Fruit fly (Drosophila melanogaster) whole organism, embryonic: Measurements from ENCODE around the gene rno.

ENCODE experiments used
- Asciz ChIP-seq: fragments of 200-800 bp; sonication (Bioruptor generic); optimal IDR thresholded peaks from 2 replicates; lab custom pipeline; 2017; ENCODE audit warnings: missing biosample characterization, mild to moderate bottlenecking, missing genetic modification characterization, missing genetic modification reagents
- Bdp1 ChIP-seq: fragments of 200-800 bp; sonication (Bioruptor generic); optimal IDR thresholded peaks from 3 replicates; lab custom pipeline; 2016; ENCODE audit warnings: missing biosample characterization, missing genetic modification characterization
- CG10431 ChIP-seq: fragments of 200-800 bp; sonication (Bioruptor generic); optimal IDR thresholded peaks from 3 replicates; lab custom pipeline; 2018; ENCODE audit warnings: missing biosample characterization, mild to moderate bottlenecking, missing genetic modification characterization
- CG11398 ChIP-seq: fragments of 200-800 bp; sonication (Bioruptor generic); optimal IDR thresholded peaks from 2 replicates; lab custom pipeline; 2016; ENCODE audit warnings: missing biosample characterization, missing genetic modification characterization
- CG11456 ChIP-seq: fragments of 200-800 bp; sonication (Bioruptor generic); IDR thresholded peaks from 3 replicates; pipeline ENCODE4 v1.3.6; 2022; ENCODE audit warnings: missing biosample characterization, missing genetic modification characterization
- CG11560 ChIP-seq: fragments of 200-800 bp; sonication (Bioruptor generic); IDR thresholded peaks from 3 replicates; pipeline ENCODE4 v1.3.6; 2022; ENCODE audit warnings: missing biosample characterization, missing genetic modification characterization
- CG12942 ChIP-seq: fragments of 200-800 bp; sonication (Bioruptor generic); optimal IDR thresholded peaks from 3 replicates; lab custom pipeline; 2016; ENCODE audit warnings: missing biosample characterization, missing genetic modification characterization
- CG13775 ChIP-seq: fragments of 200-800 bp; sonication (Bioruptor generic); optimal IDR thresholded peaks from 3 replicates; lab custom pipeline; 2017; ENCODE audit warnings: missing biosample characterization, mild to moderate bottlenecking, missing genetic modification characterization
- CG15073 ChIP-seq: fragments of 200-800 bp; sonication (Bioruptor generic); optimal IDR thresholded peaks from 2 replicates; lab custom pipeline; 2016; ENCODE audit warnings: missing biosample characterization, missing genetic modification characterization
- CG1647 ChIP-seq: fragments of 200-800 bp; sonication (Bioruptor generic); optimal IDR thresholded peaks from 3 replicates; lab custom pipeline; 2016; ENCODE audit warnings: missing biosample characterization, missing genetic modification characterization
- CG16815 ChIP-seq: fragments of 200-800 bp; sonication (Bioruptor generic); optimal IDR thresholded peaks from 3 replicates; lab custom pipeline; 2017; ENCODE audit warnings: missing biosample characterization, mild to moderate bottlenecking, missing genetic modification characterization
- CG18262 ChIP-seq: fragments of 200-800 bp; optimal IDR thresholded peaks from 3 replicates; lab custom pipeline; 2019; ENCODE audit warnings: missing biosample characterization, mild to moderate bottlenecking, missing genetic modification characterization, moderate library complexity
- CG18476 ChIP-seq: fragments of 200-800 bp; sonication (Bioruptor generic); optimal IDR thresholded peaks from 2 replicates; lab custom pipeline; 2016; ENCODE audit warnings: missing biosample characterization, mild to moderate bottlenecking, missing genetic modification characterization
- CG30020 ChIP-seq: fragments of 200-800 bp; optimal IDR thresholded peaks from 2 replicates; lab custom pipeline; 2019; ENCODE audit warnings: missing biosample characterization, mild to moderate bottlenecking, missing genetic modification characterization, moderate library complexity
- CG31224 ChIP-seq: fragments of 200-800 bp; sonication (Bioruptor generic); IDR thresholded peaks from 2 replicates; pipeline ENCODE4 v1.3.6; 2022; ENCODE audit warnings: missing biosample characterization, missing genetic modification characterization
- CG34376 ChIP-seq: fragments of 200-800 bp; sonication (Bioruptor generic); optimal IDR thresholded peaks from 2 replicates; lab custom pipeline; 2018; ENCODE audit warnings: missing biosample characterization, mild to moderate bottlenecking, missing genetic modification characterization
- CG3726 ChIP-seq: fragments of 200-800 bp; sonication (Bioruptor generic); IDR thresholded peaks from 3 replicates; pipeline ENCODE4, ENCODE4 v1.3.6; 2022; ENCODE audit warnings: missing biosample characterization, missing genetic modification characterization
- CG3838 ChIP-seq: fragments of 200-800 bp; sonication (Bioruptor generic); optimal IDR thresholded peaks from 3 replicates; lab custom pipeline; 2016; ENCODE audit warnings: missing biosample characterization, missing genetic modification characterization
- CG4707 ChIP-seq: fragments of 200-800 bp; sonication (Bioruptor generic); optimal IDR thresholded peaks from 2 replicates; lab custom pipeline; 2018; ENCODE audit warnings: missing biosample characterization, mild to moderate bottlenecking, missing genetic modification characterization, moderate library complexity
- CG5245 ChIP-seq: fragments of 200-800 bp; sonication (Bioruptor generic); optimal IDR thresholded peaks from 3 replicates; lab custom pipeline; 2016; ENCODE audit warnings: missing biosample characterization, missing genetic modification characterization
- CG6175 ChIP-seq: fragments of 200-800 bp; sonication (Bioruptor generic); IDR thresholded peaks from 3 replicates; pipeline ENCODE4 v1.3.6; 2022; ENCODE audit warnings: missing biosample characterization, missing genetic modification characterization
- CG6683 ChIP-seq: fragments of 200-800 bp; sonication (Bioruptor generic); optimal IDR thresholded peaks from 2 replicates; lab custom pipeline; 2017; ENCODE audit warnings: missing biosample characterization, mild to moderate bottlenecking, missing genetic modification characterization, missing genetic modification reagents
- CG6765 ChIP-seq: fragments of 200-800 bp; sonication (Bioruptor generic); optimal IDR thresholded peaks from 3 replicates; lab custom pipeline; 2017; ENCODE audit warnings: missing biosample characterization, mild to moderate bottlenecking, missing genetic modification characterization
- CG8388 ChIP-seq: fragments of 200-800 bp; sonication (Bioruptor generic); optimal IDR thresholded peaks from 2 replicates; lab custom pipeline; 2019; ENCODE audit warnings: missing biosample characterization, mild to moderate bottlenecking, missing genetic modification characterization, moderate library complexity
- CG8478 ChIP-seq: fragments of >200 bp; optimal IDR thresholded peaks from 2 replicates; lab custom pipeline; 2018
- Camta ChIP-seq: fragments of 200-800 bp; sonication (Bioruptor generic); optimal IDR thresholded peaks from 2 replicates; lab custom pipeline; 2016; ENCODE audit warnings: missing biosample characterization, missing genetic modification characterization
- Dbx ChIP-seq: fragments of 200-800 bp; sonication (Bioruptor generic); IDR thresholded peaks from 3 replicates; pipeline ENCODE4 v1.3.6; 2022; ENCODE audit warnings: missing biosample characterization, missing genetic modification characterization
- Elba2 ChIP-seq: fragments of 200-800 bp; sonication (Bioruptor generic); optimal IDR thresholded peaks from 3 replicates; lab custom pipeline; 2016; ENCODE audit warnings: missing biosample characterization, missing genetic modification characterization
- NC2β ChIP-seq: fragments of 200-800 bp; sonication (Bioruptor generic); optimal IDR thresholded peaks from 2 replicates; lab custom pipeline; 2016; ENCODE audit warnings: missing biosample characterization, missing genetic modification characterization
- amos ChIP-seq: fragments of 200-800 bp; sonication (Bioruptor generic); IDR thresholded peaks from 2 replicates; pipeline ENCODE4 v1.3.6; 2022; ENCODE audit warnings: missing biosample characterization, missing genetic modification characterization; ENCODE audit not compliant: partially characterized antibody
- az2 ChIP-seq: fragments of 200-800 bp; sonication (Bioruptor generic); optimal IDR thresholded peaks from 3 replicates; lab custom pipeline; 2016; ENCODE audit warnings: missing biosample characterization, missing genetic modification characterization
- btn ChIP-seq: fragments of 200-800 bp; sonication (Bioruptor generic); optimal IDR thresholded peaks from 2 replicates; lab custom pipeline; 2016; ENCODE audit warnings: missing biosample characterization, missing genetic modification characterization
- cg ChIP-seq: fragments of 200-800 bp; sonication (Bioruptor generic); optimal IDR thresholded peaks from 3 replicates; lab custom pipeline; 2019; ENCODE audit warnings: missing biosample characterization, mild to moderate bottlenecking, missing genetic modification characterization, moderate library complexity
- corto ChIP-seq: fragments of 200-800 bp; sonication (Bioruptor generic); optimal IDR thresholded peaks from 2 replicates; lab custom pipeline; 2016; ENCODE audit warnings: missing biosample characterization, mild to moderate bottlenecking, missing genetic modification characterization, moderate library complexity
- crol ChIP-seq: fragments of 200-800 bp; sonication (Bioruptor generic); IDR thresholded peaks from 2 replicates; pipeline ENCODE4 v1.3.6; 2022; ENCODE audit warnings: missing biosample characterization, missing genetic modification characterization
- da ChIP-seq: fragments of 200-800 bp; sonication (Bioruptor generic); optimal IDR thresholded peaks from 2 replicates; lab custom pipeline; 2016; ENCODE audit warnings: missing biosample characterization, missing genetic modification characterization
- gsb ChIP-seq: fragments of 200-800 bp; sonication (Bioruptor generic); IDR thresholded peaks from 2 replicates; pipeline ENCODE4 v1.3.6; 2022; ENCODE audit warnings: missing biosample characterization, missing genetic modification characterization
- her ChIP-seq: fragments of 200-800 bp; sonication (Bioruptor generic); optimal IDR thresholded peaks from 2 replicates; lab custom pipeline; 2016; ENCODE audit warnings: missing biosample characterization, missing genetic modification characterization
- klu ChIP-seq: fragments of 200-800 bp; sonication (Bioruptor generic); IDR thresholded peaks from 2 replicates; pipeline ENCODE4 v1.3.6; 2022; ENCODE audit warnings: missing biosample characterization, missing genetic modification characterization
- knrl ChIP-seq: fragments of 200-800 bp; sonication (Bioruptor generic); IDR thresholded peaks from 3 replicates; pipeline ENCODE4 v1.3.6; 2022; ENCODE audit warnings: missing biosample characterization, missing genetic modification characterization; ENCODE audit not compliant: partially characterized antibody
- nerfin-1 ChIP-seq: fragments of 200-800 bp; sonication (Bioruptor generic); optimal IDR thresholded peaks from 3 replicates; lab custom pipeline; 2019; ENCODE audit warnings: missing biosample characterization, mild to moderate bottlenecking, missing genetic modification characterization, moderate library complexity
- onecut ChIP-seq: fragments of 200-800 bp; sonication (Bioruptor generic); IDR thresholded peaks from 2 replicates; pipeline ENCODE4 v1.3.6; 2022; ENCODE audit warnings: missing biosample characterization, missing genetic modification characterization
- repo ChIP-seq: fragments of 200-800 bp; sonication (Bioruptor generic); optimal IDR thresholded peaks from 2 replicates; lab custom pipeline; 2016; ENCODE audit warnings: missing biosample characterization, missing genetic modification characterization
- row ChIP-seq: fragments of 200-800 bp; sonication (Bioruptor generic); IDR thresholded peaks from 3 replicates; pipeline ENCODE4 v1.3.6; 2022; ENCODE audit warnings: missing biosample characterization, missing genetic modification characterization
- run ChIP-seq: fragments of 200-800 bp; sonication (Bioruptor generic); optimal IDR thresholded peaks from 3 replicates; lab custom pipeline; 2018; ENCODE audit warnings: missing biosample characterization, mild to moderate bottlenecking, missing genetic modification characterization
- scrt ChIP-seq: fragments of 200-800 bp; sonication (Bioruptor generic); optimal IDR thresholded peaks from 2 replicates; lab custom pipeline; 2018; ENCODE audit warnings: missing biosample characterization, mild to moderate bottlenecking, missing genetic modification characterization, moderate library complexity
- sens-2 ChIP-seq: fragments of 200-800 bp; sonication (Bioruptor generic); IDR thresholded peaks from 2 replicates; pipeline ENCODE4 v1.3.6; 2022; ENCODE audit warnings: missing biosample characterization, missing genetic modification characterization
- sima ChIP-seq: fragments of 200-800 bp; sonication (Bioruptor generic); optimal IDR thresholded peaks from 2 replicates; lab custom pipeline; 2016; ENCODE audit warnings: missing biosample characterization, missing genetic modification characterization
- tx ChIP-seq: fragments of 200-800 bp; sonication (Bioruptor generic); optimal IDR thresholded peaks from 2 replicates; lab custom pipeline; 2016; ENCODE audit warnings: missing biosample characterization, missing genetic modification characterization

rno gene

dm6 chr3L:223019-223902 is 23.7 kb upstream of the rno start, which contains the start of the genes pyx and CG33229 (continued):
- 0 out of 3 replicates have a peak, but pooled peaks have one; percentile 56 for TF ChIP-seq CG3726
- TF ChIP-seq tx (GFP tag; lab: Kevin White, UChicago), result peak; percentile 82
- TF ChIP-seq Asciz (GFP tag; lab: Kevin White, UChicago), result peak; percentile 64
- TF ChIP-seq repo, result peak; percentile 57
- no peak for TF ChIP-seq CG8478
- TF ChIP-seq da (GFP tag; lab: Kevin White, UChicago), result peak; percentile 61
- TF ChIP-seq nerfin-1 (tag; lab: Kevin White, UChicago), result peak; percentile 62
- TF ChIP-seq klu, result peak; percentile 71; the same call in 1 of the 2 replicates
- TF ChIP-seq row (GFP tag; lab: Robert Waterston, UW), result peak; percentile 88
- TF ChIP-seq CG31224 (GFP tag; lab: Robert Waterston, UW), result peak; percentile 79
- TF ChIP-seq CG3838, result peak; percentile 56
- TF ChIP-seq sens-2 (GFP tag; lab: Robert Waterston, UW), result peak; percentile 60
- no peak for TF ChIP-seq Elba2 (GFP tag; lab: Kevin White, UChicago)
- peak; percentile 41 for TF ChIP-seq CG5245 (GFP tag; lab: Kevin White, UChicago)
- TF ChIP-seq CG34376 (GFP tag; lab: Kevin White, UChicago), result peak; percentile 54
- peak; percentile 84 for TF ChIP-seq CG18262
- TF ChIP-seq gsb, result peak; percentile 75
- peak; percentile 86 for TF ChIP-seq Dbx
- peak; percentile 89 for TF ChIP-seq CG1647 (GFP tag; lab: Kevin White, UChicago)
- peak; percentile 86 for TF ChIP-seq CG16815
- TF ChIP-seq CG8388 (GFP tag; lab: Kevin White, UChicago), result peak; percentile 69
- TF ChIP-seq crol (GFP tag; lab: Robert Waterston, UW), result 0 out of 2 replicates have a peak, but pooled peaks have one; percentile 6
- TF ChIP-seq run (tag; lab: Kevin White, UChicago), result no peak
- peak; percentile 70 for TF ChIP-seq scrt (GFP tag; lab: Kevin White, UChicago)
- peak; percentile 78 for TF ChIP-seq CG10431 (GFP tag; lab: Kevin White, UChicago)
- no peak for TF ChIP-seq CG11398 (GFP tag; lab: Kevin White, UChicago)
- peak; percentile 28 for TF ChIP-seq her (GFP tag; lab: Kevin White, UChicago)
- peak; percentile 85 for TF ChIP-seq CG12942 (GFP tag; lab: Kevin White, UChicago)
- no peak for TF ChIP-seq CG4707 (GFP tag; lab: Kevin White, UChicago)
- TF ChIP-seq az2, result peak; percentile 87
- TF ChIP-seq CG11456, result peak; percentile 92
- TF ChIP-seq CG11560, result peak; percentile 71; the same call in 1 of the 3 replicates
- TF ChIP-seq CG30020 (tag; lab: Kevin White, UChicago), result peak; percentile 59
- peak; percentile 13 for TF ChIP-seq CG6683 (GFP tag; lab: Kevin White, UChicago)
- peak; percentile 100 for TF ChIP-seq CG18476 (GFP tag; lab: Kevin White, UChicago)
- TF ChIP-seq onecut (GFP tag; lab: Robert Waterston, UW), result peak; percentile 49
- TF ChIP-seq knrl (GFP tag; lab: Robert Waterston, UW), result no peak
- TF ChIP-seq NC2β, result peak; percentile 53
- no peak for TF ChIP-seq corto (GFP tag; lab: Kevin White, UChicago)
- peak; percentile 79 for TF ChIP-seq CG6765 (GFP tag; lab: Kevin White, UChicago)
- no peak for TF ChIP-seq cg
- peak; percentile 90 for TF ChIP-seq CG13775 (GFP tag; lab: Kevin White, UChicago)
- peak; percentile 51 for TF ChIP-seq CG15073 (GFP tag; lab: Kevin White, UChicago)
- TF ChIP-seq Camta, result peak; percentile 80
- TF ChIP-seq amos (GFP tag; lab: Robert Waterston, UW), result peak; percentile 17; the same call in 1 of the 2 replicates
- peak; percentile 56 for TF ChIP-seq Bdp1
- peak; percentile 61; the same call in 1 of the 3 replicates for TF ChIP-seq CG6175 (GFP tag; lab: Robert Waterston, UW)
- TF ChIP-seq btn, result peak; percentile 35
- TF ChIP-seq sima (GFP tag; lab: Kevin White, UChicago), result peak; percentile 41
